Worm (Caenorhabditis elegans): Measurements from ENCODE around the gene col-121.

- no peak for TF ChIP-seq egl-27 (tag; optimal IDR thresholded peaks at IDR 0.05)
- TF ChIP-seq unc-39 (tag; optimal IDR thresholded peaks at IDR 0.05), result no peak
- no peak for TF ChIP-seq R02D3.7 (tag; optimal IDR thresholded peaks at IDR 0.05)
- TF ChIP-seq ztf-4 (tag; optimal IDR thresholded peaks at IDR 0.05), result no peak
- TF ChIP-seq jun-1 (tag; optimal IDR thresholded peaks at IDR 0.05), result no peak
- no peak for TF ChIP-seq ztf-11 (tag; optimal IDR thresholded peaks at IDR 0.05)
- TF ChIP-seq daf-12 (tag; optimal IDR thresholded peaks at IDR 0.05), result no peak
These were observed 27.1 kb upstream of the col-121 start, which contains the start of gene srxa-2 for ce11 chrIV:9423095-9423494.
